Worm (Caenorhabditis elegans) whole organism, L1 larva: ENCODE measurements around the gene rgs-3.

Source experiments
- C04F5.9 ChIP-seq: sonication (generic microtip); optimal IDR thresholded peaks from 2 replicates; lab custom pipeline; 2016; ENCODE audit warnings: missing genetic modification characterization, missing compliant biosample characterization
- C16A3.4 ChIP-seq: fragments of 150-350 bp; optimal IDR thresholded peaks from 2 replicates; lab custom pipeline; 2014; ENCODE audit warnings: missing biosample characterization, missing genetic modification characterization
- C34B4.2 ChIP-seq: sonication (generic microtip); optimal IDR thresholded peaks from 2 replicates; lab custom pipeline; 2017; ENCODE audit warnings: mild to moderate bottlenecking, missing genetic modification characterization, missing compliant biosample characterization
- Y116A8C.19 ChIP-seq: sonication (generic microtip); optimal IDR thresholded peaks from 2 replicates; lab custom pipeline; 2016; ENCODE audit warnings: missing compliant biosample characterization, missing genetic modification characterization, borderline replicate concordance
- alr-1 ChIP-seq: fragments of 200-800 bp; sonication (Bioruptor generic); optimal IDR thresholded peaks from 2 replicates; lab custom pipeline; 2018; ENCODE audit warnings: borderline replicate concordance, mild to moderate bottlenecking, missing genetic modification characterization, missing compliant biosample characterization
- aly-2 ChIP-seq: fragments of 150-350 bp; optimal IDR thresholded peaks from 2 replicates; lab custom pipeline; 2014; ENCODE audit warnings: missing biosample characterization, missing genetic modification characterization
- ama-1 ChIP-seq: fragments of 150-350 bp; optimal IDR thresholded peaks from 2 replicates; lab custom pipeline; 2014
- ceh-8 ChIP-seq: fragments of 200-800 bp; sonication (Bioruptor generic); optimal IDR thresholded peaks from 2 replicates; lab custom pipeline; 2018; ENCODE audit warnings: mild to moderate bottlenecking, missing genetic modification characterization, moderate library complexity, missing compliant biosample characterization
- ceh-82 ChIP-seq, 3 experiments: fragments of 150-350 bp in 1 of 3; sonication (generic microtip) in 2 of 3; optimal IDR thresholded peaks; 2 replicates each; lab custom pipeline; 2014 to 2017; ENCODE audit warnings: missing biosample characterization in 3 of 3, missing genetic modification characterization in 3 of 3
- ceh-88 ChIP-seq: fragments of 200-800 bp; sonication (Bioruptor generic); IDR thresholded peaks from 2 replicates; pipeline ENCODE4 v1.3.6; 2022; ENCODE audit warnings: missing genetic modification characterization, missing compliant biosample characterization
- ceh-90 ChIP-seq: sonication (generic microtip); optimal IDR thresholded peaks from 2 replicates; lab custom pipeline; 2016; ENCODE audit warnings: missing genetic modification characterization, missing compliant biosample characterization
- ces-1 ChIP-seq: fragments of 150-350 bp; optimal IDR thresholded peaks from 2 replicates; lab custom pipeline; 2014; ENCODE audit warnings: missing biosample characterization, missing genetic modification reagents, missing genetic modification characterization
- dpl-1 ChIP-seq, 3 experiments: fragments of 150-350 bp in 2 of 3; sonication (generic microtip) in 1 of 3; optimal IDR thresholded peaks; 2 replicates each; lab custom pipeline; 2014 to 2017; ENCODE audit warnings: missing biosample characterization in 3 of 3, missing genetic modification characterization in 3 of 3, missing genetic modification reagents in 3 of 3
- dsc-1 ChIP-seq: sonication (generic microtip); optimal IDR thresholded peaks from 2 replicates; lab custom pipeline; 2016; ENCODE audit warnings: mild to moderate bottlenecking, missing genetic modification characterization, missing compliant biosample characterization
- efl-1 ChIP-seq, 4 experiments: fragments of 150-350 bp; optimal IDR thresholded peaks in 3 of 4; peaks in 1 of 4; 1 replicate in 1 of 4; 2 replicates in 3 of 4; lab custom pipeline; 2014; ENCODE audit warnings: missing biosample characterization in 2 of 4, missing genetic modification characterization in 2 of 4, missing genetic modification reagents in 2 of 4
- efl-3 ChIP-seq: fragments of 200-800 bp; sonication (Bioruptor generic); optimal IDR thresholded peaks from 2 replicates; lab custom pipeline; 2018; ENCODE audit warnings: mild to moderate bottlenecking, missing genetic modification characterization, missing compliant biosample characterization
- egl-13 ChIP-seq: sonication (generic microtip); optimal IDR thresholded peaks from 2 replicates; lab custom pipeline; 2016; ENCODE audit warnings: missing genotype, missing genetic modification reagents, missing genetic modification characterization, missing compliant biosample characterization
- elt-3 ChIP-seq, 6 experiments: fragments of 150-350 bp in 1 of 6; sonication (generic microtip); optimal IDR thresholded peaks; 2 replicates each; lab custom pipeline; 2017 to 2018; ENCODE audit warnings: missing biosample characterization in 6 of 6, missing genetic modification characterization in 6 of 6, inconsistent platforms in 1 of 6
- fkh-4 ChIP-seq: sonication (generic microtip); optimal IDR thresholded peaks from 2 replicates; lab custom pipeline; 2016; ENCODE audit warnings: missing compliant biosample characterization, missing genetic modification characterization, borderline replicate concordance
- fkh-8 ChIP-seq: sonication (generic microtip); optimal IDR thresholded peaks from 2 replicates; lab custom pipeline; 2016; ENCODE audit warnings: mild to moderate bottlenecking, missing genetic modification characterization, missing compliant biosample characterization
- fos-1 ChIP-seq: fragments of 150-350 bp; optimal IDR thresholded peaks from 2 replicates; lab custom pipeline; 2014; ENCODE audit warnings: missing biosample characterization, missing genetic modification characterization
- hlh-4 ChIP-seq: sonication (generic microtip); optimal IDR thresholded peaks from 2 replicates; lab custom pipeline; 2016; ENCODE audit warnings: mild to moderate bottlenecking, missing genetic modification characterization, missing compliant biosample characterization
- irx-1 ChIP-seq: sonication (generic microtip); optimal IDR thresholded peaks from 2 replicates; lab custom pipeline; 2016; ENCODE audit warnings: missing genetic modification characterization, missing compliant biosample characterization
- isw-1 ChIP-seq: fragments of 200-800 bp; sonication (Bioruptor generic); IDR thresholded peaks from 2 replicates; pipeline ENCODE4 v1.3.6; 2022; ENCODE audit warnings: missing genetic modification characterization, missing compliant biosample characterization
- lin-13 ChIP-seq: fragments of 150-350 bp; optimal IDR thresholded peaks from 2 replicates; lab custom pipeline; 2014; ENCODE audit warnings: missing biosample characterization, missing genetic modification reagents, missing genetic modification characterization
- lin-14 ChIP-seq: fragments of 200-800 bp; sonication (Bioruptor generic); optimal IDR thresholded peaks from 2 replicates; lab custom pipeline; 2018; ENCODE audit warnings: mild to moderate bottlenecking, missing genetic modification characterization, moderate library complexity, missing compliant biosample characterization
- lin-15B ChIP-seq: fragments of 150-350 bp; sonication (generic microtip); optimal IDR thresholded peaks from 3 replicates; lab custom pipeline; 2014; ENCODE audit warnings: missing biosample characterization, missing genetic modification characterization
- lin-35 ChIP-seq, 2 experiments: fragments of 150-350 bp; optimal IDR thresholded peaks; 2 replicates each; lab custom pipeline; 2014; ENCODE audit warnings: missing biosample characterization in 2 of 2, missing genetic modification characterization in 2 of 2, missing genetic modification reagents in 2 of 2
- lin-39 ChIP-seq: fragments of 150-350 bp; optimal IDR thresholded peaks from 2 replicates; lab custom pipeline; 2014; ENCODE audit warnings: missing biosample characterization, missing genetic modification reagents, missing genetic modification characterization
- lir-3 ChIP-seq: sonication (generic microtip); optimal IDR thresholded peaks from 2 replicates; lab custom pipeline; 2016; ENCODE audit warnings: mild to moderate bottlenecking, missing genetic modification characterization, moderate library complexity, missing compliant biosample characterization; ENCODE audit not compliant: poor library complexity
- mab-9 ChIP-seq: fragments of 200-800 bp; sonication (Bioruptor generic); IDR thresholded peaks from 2 replicates; pipeline ENCODE4 v1.3.6; 2022; ENCODE audit warnings: missing genetic modification reagents, missing genetic modification characterization, missing compliant biosample characterization
- nhr-11 ChIP-seq: fragments of 150-350 bp; optimal IDR thresholded peaks from 2 replicates; lab custom pipeline; 2014; ENCODE audit warnings: missing biosample characterization, missing genetic modification characterization
- nhr-12 ChIP-seq: sonication (generic microtip); optimal IDR thresholded peaks from 2 replicates; lab custom pipeline; 2017; ENCODE audit warnings: missing biosample characterization, missing genetic modification characterization
- nhr-19 ChIP-seq: fragments of 200-800 bp; sonication (Bioruptor generic); conservative IDR thresholded peaks from 2 replicates; pipeline ENCODE4 v1.3.6; 2022; ENCODE audit warnings: missing genetic modification characterization, missing compliant biosample characterization
- nhr-28 ChIP-seq: fragments of 150-350 bp; optimal IDR thresholded peaks from 2 replicates; lab custom pipeline; 2014; ENCODE audit warnings: missing biosample characterization, missing genetic modification characterization
- nhr-47 ChIP-seq: sonication (generic microtip); optimal IDR thresholded peaks from 2 replicates; lab custom pipeline; 2016; ENCODE audit warnings: mild to moderate bottlenecking, missing genetic modification characterization, moderate library complexity, missing compliant biosample characterization
- nhr-71 ChIP-seq: sonication (generic microtip); optimal IDR thresholded peaks from 2 replicates; lab custom pipeline; 2016; ENCODE audit warnings: mild to moderate bottlenecking, missing genetic modification characterization, moderate library complexity, missing compliant biosample characterization
- nhr-76 ChIP-seq: sonication (generic microtip); optimal IDR thresholded peaks from 2 replicates; lab custom pipeline; 2017; ENCODE audit warnings: missing biosample characterization, missing genetic modification characterization
- nhr-84 ChIP-seq: sonication (generic microtip); optimal IDR thresholded peaks from 2 replicates; lab custom pipeline; 2017; ENCODE audit warnings: missing biosample characterization, missing genetic modification characterization
- nhr-85 ChIP-seq: sonication (generic microtip); peaks from one replicate; lab custom pipeline; 2016; ENCODE audit warnings: missing genetic modification characterization, inconsistent platforms, missing compliant biosample characterization
- nhr-90 ChIP-seq: sonication (generic microtip); optimal IDR thresholded peaks from 2 replicates; lab custom pipeline; 2016; ENCODE audit warnings: mild to moderate bottlenecking, missing genetic modification characterization, missing compliant biosample characterization; ENCODE audit not compliant: poor library complexity
- pax-3 ChIP-seq: fragments of 200-800 bp; sonication (Bioruptor generic); optimal IDR thresholded peaks from 2 replicates; lab custom pipeline; 2018; ENCODE audit warnings: mild to moderate bottlenecking, missing genetic modification characterization, moderate library complexity, missing compliant biosample characterization
- pqm-1 ChIP-seq: sonication (generic microtip); optimal IDR thresholded peaks from 3 replicates; lab custom pipeline; 2017; ENCODE audit warnings: missing biosample characterization, missing genetic modification characterization
- rnt-1 ChIP-seq: sonication (generic microtip); optimal IDR thresholded peaks from 2 replicates; lab custom pipeline; 2016; ENCODE audit warnings: mild to moderate bottlenecking, missing genetic modification characterization, moderate library complexity, missing compliant biosample characterization
- snu-23 ChIP-seq: sonication (generic microtip); optimal IDR thresholded peaks from 2 replicates; lab custom pipeline; 2016; ENCODE audit warnings: missing genetic modification characterization, missing compliant biosample characterization
- tbx-2 ChIP-seq: sonication (generic microtip); optimal IDR thresholded peaks from 2 replicates; lab custom pipeline; 2016; ENCODE audit warnings: missing genetic modification characterization, missing compliant biosample characterization
- unc-30 ChIP-seq: sonication (generic microtip); optimal IDR thresholded peaks from 2 replicates; lab custom pipeline; 2017; ENCODE audit warnings: missing biosample characterization, missing genetic modification characterization
- unc-86 ChIP-seq: sonication (generic microtip); optimal IDR thresholded peaks from 2 replicates; lab custom pipeline; 2016; ENCODE audit warnings: missing genetic modification characterization, missing compliant biosample characterization
- xbp-1 ChIP-seq: sonication (generic microtip); optimal IDR thresholded peaks from 2 replicates; lab custom pipeline; 2016; ENCODE audit warnings: missing genetic modification characterization, missing compliant biosample characterization
- zip-4 ChIP-seq: fragments of 200-800 bp; sonication (Bioruptor generic); optimal IDR thresholded peaks from 2 replicates; lab custom pipeline; 2018; ENCODE audit warnings: mild to moderate bottlenecking, missing genetic modification characterization, moderate library complexity, missing compliant biosample characterization
- ztf-11 ChIP-seq, 2 experiments: sonication (generic microtip); optimal IDR thresholded peaks; 2 replicates each; lab custom pipeline; 2016 to 2017; ENCODE audit warnings: missing genetic modification characterization in 2 of 2, missing biosample characterization in 1 of 2, missing compliant biosample characterization in 1 of 2
- ztf-4 ChIP-seq: fragments of 150-350 bp; optimal IDR thresholded peaks from 2 replicates; lab custom pipeline; 2014; ENCODE audit warnings: missing biosample characterization, missing genetic modification characterization

rgs-3 gene

DNA sequence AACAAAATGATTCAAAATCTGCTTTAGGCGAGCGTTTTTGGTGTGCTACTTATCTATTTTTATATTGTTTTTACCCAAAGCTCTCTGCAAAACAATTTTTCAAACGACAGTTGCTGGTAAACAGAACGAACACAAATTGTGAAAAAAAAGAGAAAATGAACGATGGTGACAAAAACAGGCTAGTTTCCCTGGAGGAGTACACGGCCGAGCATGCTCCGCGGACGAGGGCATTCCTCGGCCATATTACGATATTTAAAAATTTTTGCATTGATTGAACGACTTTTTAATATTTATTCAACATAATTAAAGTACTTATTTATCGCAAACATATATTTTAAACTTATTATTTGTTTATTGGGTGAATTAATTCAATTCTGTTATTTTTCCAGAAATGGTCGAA is 2.2 kb upstream of the rgs-3 start, which contains the start of the genes tpp-2 and rbbp-5:
Gene tpp-2 (minus strand): TSS at position 157 of the 400 bp plus-strand sequence.
Gene rbbp-5 (plus strand): TSS at position 390 of the 400 bp plus-strand sequence.
- peak; percentile 58 for TF ChIP-seq irx-1 (tag; lab: Kevin White, UChicago)
- no peak for TF ChIP-seq aly-2 (tag; lab: Kevin White, UChicago)
- peak; percentile 53 for TF ChIP-seq fkh-8 (tag; lab: Kevin White, UChicago)
- TF ChIP-seq nhr-84, result no peak
- TF ChIP-seq alr-1 (tag; lab: Kevin White, UChicago), result no peak
- no peak for TF ChIP-seq hlh-4
- TF ChIP-seq lin-35 (GFP tag; optimal IDR thresholded peaks at IDR 0.05; lab: Kevin White, UChicago), result peak; percentile 60 to 71
- TF ChIP-seq lin-14 (GFP tag; lab: Kevin White, UChicago), result peak; percentile 76
- no peak for TF ChIP-seq zip-4 (GFP tag; lab: Kevin White, UChicago)
- peak; percentile 82 for TF ChIP-seq nhr-85 (tag; lab: Kevin White, UChicago)
- no peak for TF ChIP-seq ztf-4 (tag; lab: Kevin White, UChicago)
- TF ChIP-seq nhr-28 (tag; lab: Kevin White, UChicago), result no peak
- no peak for TF ChIP-seq ama-1 (lab: Kevin White, UChicago)
- peak; percentile 66 for TF ChIP-seq xbp-1 (tag; lab: Kevin White, UChicago)
- no peak for TF ChIP-seq nhr-11 (tag; lab: Kevin White, UChicago)
- peak; percentile 59 for TF ChIP-seq nhr-19 (GFP tag; lab: Robert Waterston, UW)
- no peak for TF ChIP-seq nhr-12
- peak; percentile 66 for TF ChIP-seq fkh-4 (tag; lab: Kevin White, UChicago)
- no peak for TF ChIP-seq nhr-47 (tag; lab: Kevin White, UChicago)
- TF ChIP-seq nhr-71, result peak; percentile 78
- TF ChIP-seq egl-13 (tag; lab: Kevin White, UChicago), result peak; percentile 42
- no peak for TF ChIP-seq ces-1
- TF ChIP-seq pax-3 (tag; lab: Kevin White, UChicago), result peak; percentile 45
- TF ChIP-seq ceh-82 (tag; optimal IDR thresholded peaks at IDR 0.05; lab: Kevin White, UChicago), result peak; percentile 33 to 52 (median 42)
- no peak for TF ChIP-seq unc-30 (tag; lab: Kevin White, UChicago)
- peak; percentile 21 for TF ChIP-seq lin-13
- peak in 1 of 2 experiments; percentile 82 for TF ChIP-seq ztf-11 (tag; optimal IDR thresholded peaks at IDR 0.05; lab: Kevin White, UChicago)
- TF ChIP-seq ceh-8, result no peak
- TF ChIP-seq rnt-1 (tag; lab: Kevin White, UChicago), result peak; percentile 94
- peak; percentile 89 for TF ChIP-seq lir-3 (tag; lab: Kevin White, UChicago)
- TF ChIP-seq mab-9 (GFP tag; lab: Robert Waterston, UW), result 0 out of 2 replicates have a peak, but pooled peaks have one; percentile 33
- no peak for TF ChIP-seq ceh-88 (GFP tag; lab: Robert Waterston, UW)
- TF ChIP-seq C34B4.2 (tag; lab: Kevin White, UChicago), result no peak
- TF ChIP-seq dpl-1 (GFP tag; optimal IDR thresholded peaks at IDR 0.05; lab: Kevin White, UChicago), result peak; percentile 53 to 75 (median 67)
- TF ChIP-seq unc-86 (tag; lab: Kevin White, UChicago), result peak; percentile 34
- TF ChIP-seq nhr-90 (tag; lab: Kevin White, UChicago), result peak; percentile 73
- TF ChIP-seq lin-39 (tag; lab: Kevin White, UChicago), result no peak
- no peak; the same call in 1 of the 2 replicates for TF ChIP-seq isw-1 (GFP tag; lab: Robert Waterston, UW)
- TF ChIP-seq nhr-76 (tag; lab: Kevin White, UChicago), result no peak
- peak; percentile 70 to 75 for TF ChIP-seq efl-1 (optimal IDR thresholded peaks at IDR 0.05; lab: Kevin White, UChicago)
- TF ChIP-seq efl-1 (GFP tag; optimal IDR thresholded peaks at IDR 0.05 in 1 of 2; lab: Kevin White, UChicago), result peak; percentile 71 to 96
- TF ChIP-seq ceh-90 (tag; lab: Kevin White, UChicago), result peak; percentile 80
- peak; percentile 74 for TF ChIP-seq dsc-1 (tag; lab: Kevin White, UChicago)
- peak in 1 of 6 experiments; percentile 0 for TF ChIP-seq elt-3 (tag; optimal IDR thresholded peaks at IDR 0.05; lab: Kevin White, UChicago)
- peak; percentile 32 for TF ChIP-seq C16A3.4 (tag; lab: Kevin White, UChicago)
- no peak for TF ChIP-seq Y116A8C.19 (tag; lab: Kevin White, UChicago)
- TF ChIP-seq lin-15B, result peak; percentile 6
- TF ChIP-seq fos-1, result no peak
- TF ChIP-seq pqm-1 (tag; lab: Kevin White, UChicago), result no peak
- no peak for TF ChIP-seq tbx-2
- TF ChIP-seq snu-23, result peak; percentile 74
- TF ChIP-seq C04F5.9 (tag; lab: Kevin White, UChicago), result peak; percentile 50
- no peak for TF ChIP-seq efl-3 (GFP tag; lab: Kevin White, UChicago)
